Worm (Caenorhabditis elegans): ENCODE results near the gene pkc-1.
"Not testable (repeated sequence)": the region's sequence is repeated elsewhere in the genome, so short reads cannot be mapped to it uniquely, and the experiment has no call there.

Gene pkc-1

DNA sequence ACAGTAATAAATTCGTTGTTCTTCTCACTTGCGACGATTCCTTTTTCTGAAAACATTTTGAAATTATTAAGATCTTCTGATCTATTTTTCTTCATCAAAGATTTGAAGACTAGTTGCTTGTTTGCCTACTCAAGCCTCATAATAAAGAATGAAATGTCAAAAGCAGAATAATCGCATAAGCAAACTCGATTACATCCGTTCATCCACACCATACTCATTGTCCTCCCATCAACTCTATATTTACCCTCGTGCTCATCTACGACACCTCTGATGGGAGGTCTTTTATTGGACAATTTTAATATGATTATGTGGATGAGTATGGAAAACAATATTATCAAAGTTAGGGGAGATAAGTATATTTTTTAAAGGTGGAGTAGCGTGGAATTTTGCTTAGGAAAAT lies 1.9 kb upstream of the pkc-1 start:
- TF ChIP-seq tbx-37 (GFP tag; conservative IDR thresholded peaks at IDR 0.05) (no peak), aly-1 (tag; optimal IDR thresholded peaks at IDR 0.05) (no peak)

DNA sequence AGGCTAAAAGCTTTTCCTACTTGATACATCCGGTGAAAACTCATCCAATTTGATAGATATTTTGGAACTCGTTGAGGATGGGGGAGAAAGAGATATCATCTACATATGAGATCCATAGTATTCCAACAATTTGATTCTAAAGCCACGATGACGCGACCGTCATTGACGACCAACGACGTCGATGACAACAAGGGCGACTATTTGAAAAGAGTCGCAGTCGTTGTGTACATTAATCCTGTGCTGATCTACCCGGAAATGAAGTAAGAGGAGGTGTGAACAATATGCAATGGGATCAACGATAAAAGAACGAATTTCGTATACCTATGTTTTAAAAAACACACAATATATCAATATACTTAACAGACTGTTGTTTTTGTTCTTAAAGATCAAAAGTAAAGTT lies 3.8 kb downstream of the pkc-1 start:
- TF ChIP-seq scrt-1 (GFP tag; IDR thresholded peaks at IDR 0.05) (no peak), hmg-4 (GFP tag; optimal IDR thresholded peaks at IDR 0.05) (no peak), pes-1 (GFP tag; IDR thresholded peaks at IDR 0.05) (no peak), hnd-1 (tag; optimal IDR thresholded peaks at IDR 0.05) (no peak), aly-1 (tag; optimal IDR thresholded peaks at IDR 0.05) (no peak), F13C5.2 (tag; optimal IDR thresholded peaks at IDR 0.05) (no peak), flt-1 (GFP tag; IDR thresholded peaks at IDR 0.05) (no peak), tra-4 (tag; optimal IDR thresholded peaks at IDR 0.05) (no peak)

DNA sequence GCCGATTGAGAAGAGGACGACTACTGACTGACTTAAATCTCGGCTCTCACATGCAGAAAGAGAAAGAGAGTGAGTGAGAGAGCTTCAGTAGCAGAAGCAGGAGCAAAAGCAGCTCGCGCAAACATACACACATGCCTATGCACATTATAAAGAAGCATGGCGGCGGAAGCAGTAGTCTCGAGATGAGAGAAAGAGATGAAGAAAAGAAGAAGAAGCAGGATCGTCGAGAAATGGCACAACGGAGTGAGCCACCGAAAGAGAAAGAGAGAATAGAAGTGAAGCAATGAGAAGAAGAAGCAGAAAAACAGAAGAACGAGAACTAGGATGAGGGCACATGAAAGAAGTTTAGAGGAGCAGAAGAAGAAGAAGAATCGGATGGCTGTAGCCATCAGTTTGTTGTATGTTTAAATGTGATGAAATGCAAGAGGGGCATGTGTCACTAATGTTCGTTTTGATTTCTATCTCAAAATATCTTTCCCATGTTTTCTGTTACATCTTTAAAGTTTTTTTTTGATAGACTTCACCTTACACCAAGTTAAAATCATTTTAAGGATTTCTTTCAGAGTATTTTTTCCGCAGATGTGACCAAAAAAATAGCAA lies 5.0 kb downstream of the pkc-1 start:
- TF ChIP-seq tbx-37 (GFP tag; conservative IDR thresholded peaks at IDR 0.05) (no peak), ets-7 (tag; optimal IDR thresholded peaks at IDR 0.05) (no peak), ceh-36 (tag; optimal IDR thresholded peaks at IDR 0.05) (no peak), sea-1 (GFP tag; conservative IDR thresholded peaks at IDR 0.05) (no peak), scrt-1 (GFP tag; IDR thresholded peaks at IDR 0.05) (no peak), F13C5.2 (tag; optimal IDR thresholded peaks at IDR 0.05) (no peak), hnd-1 (tag; optimal IDR thresholded peaks at IDR 0.05) (no peak), aly-1 (tag; optimal IDR thresholded peaks at IDR 0.05) (no peak), ama-1 (optimal IDR thresholded peaks at IDR 0.05) (no peak), tbx-11 (GFP tag; IDR thresholded peaks at IDR 0.05) (no peak), ceh-13 (GFP tag; optimal IDR thresholded peaks at IDR 0.05) (no peak), hmg-4 (GFP tag; optimal IDR thresholded peaks at IDR 0.05) (no peak), hmbx-1 (tag; optimal IDR thresholded peaks at IDR 0.05) (no peak), flt-1 (GFP tag; IDR thresholded peaks at IDR 0.05) (no peak), tra-4 (tag; optimal IDR thresholded peaks at IDR 0.05) (no peak), pes-1 (GFP tag; IDR thresholded peaks at IDR 0.05) (no peak), B0310.2 (tag; optimal IDR thresholded peaks at IDR 0.05) (no peak)

DNA sequence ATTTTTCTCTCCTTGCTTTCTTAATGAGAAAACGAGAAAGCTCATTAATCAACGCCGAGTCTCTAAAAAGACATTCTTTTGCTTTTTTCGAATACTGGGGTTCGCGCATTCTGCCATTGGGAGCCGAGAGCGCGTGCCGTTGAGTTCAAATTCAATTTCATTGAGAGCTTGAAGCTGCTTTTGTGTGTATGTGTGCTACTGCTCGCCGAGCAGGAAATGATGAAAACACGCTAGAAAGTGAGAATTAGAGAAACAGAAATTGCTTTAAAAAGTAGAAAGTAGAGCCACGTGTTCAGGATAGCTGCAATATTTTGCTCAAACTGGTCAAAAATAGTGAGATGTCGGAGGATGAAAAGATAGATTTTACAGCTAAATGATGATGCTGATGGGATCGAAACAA lies 6.3 kb downstream of the pkc-1 start:
- TF ChIP-seq tra-4 (tag; optimal IDR thresholded peaks at IDR 0.05) = no peak
- TF ChIP-seq tbx-11 (GFP tag; IDR thresholded peaks at IDR 0.05) = no peak
- no peak for TF ChIP-seq hmbx-1 (tag; optimal IDR thresholded peaks at IDR 0.05)
- TF ChIP-seq ceh-13 (GFP tag; optimal IDR thresholded peaks at IDR 0.05) = no peak
- TF ChIP-seq ets-7 (tag; optimal IDR thresholded peaks at IDR 0.05) = no peak
- no peak for TF ChIP-seq pes-1 (GFP tag; IDR thresholded peaks at IDR 0.05)
- no peak for TF ChIP-seq B0310.2 (tag; optimal IDR thresholded peaks at IDR 0.05)
- TF ChIP-seq aly-1 (tag; optimal IDR thresholded peaks at IDR 0.05) = no peak
- no peak for TF ChIP-seq hmg-4 (GFP tag; optimal IDR thresholded peaks at IDR 0.05)
- no peak for TF ChIP-seq F13C5.2 (tag; optimal IDR thresholded peaks at IDR 0.05)

DNA sequence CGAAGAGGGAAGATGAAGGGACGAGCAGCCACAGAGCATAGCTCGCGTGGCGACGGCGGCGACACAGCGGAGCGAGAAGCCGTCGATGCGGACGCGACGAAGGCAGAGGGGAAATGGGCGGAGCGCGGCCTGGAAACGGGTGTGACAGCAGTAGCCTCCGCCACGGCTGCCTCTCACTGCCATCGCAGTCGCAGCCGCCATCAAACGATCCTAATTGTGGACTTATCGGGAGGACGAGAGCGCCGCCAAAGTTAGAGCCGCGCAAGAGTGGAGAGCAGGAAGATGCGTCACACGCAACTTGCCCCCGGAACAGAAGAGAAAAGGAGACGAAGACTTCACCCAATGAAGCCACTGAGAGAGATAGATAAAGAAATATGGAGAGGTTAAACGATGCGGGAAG lies 7.7 kb downstream of the pkc-1 start:
- TF ChIP-seq ceh-13 (GFP tag; optimal IDR thresholded peaks at IDR 0.05) (no peak), flt-1 (GFP tag; IDR thresholded peaks at IDR 0.05) (no peak), pes-1 (GFP tag; IDR thresholded peaks at IDR 0.05) (no peak), tra-4 (tag; optimal IDR thresholded peaks at IDR 0.05) (no peak), aly-1 (tag; optimal IDR thresholded peaks at IDR 0.05) (peak; percentile 62), ets-7 (tag; optimal IDR thresholded peaks at IDR 0.05) (no peak), scrt-1 (GFP tag; IDR thresholded peaks at IDR 0.05) (peak; percentile 67; the same call in 1 of the 2 replicates), tbx-11 (GFP tag; IDR thresholded peaks at IDR 0.05) (no peak), hmbx-1 (tag; optimal IDR thresholded peaks at IDR 0.05) (no peak)

DNA sequence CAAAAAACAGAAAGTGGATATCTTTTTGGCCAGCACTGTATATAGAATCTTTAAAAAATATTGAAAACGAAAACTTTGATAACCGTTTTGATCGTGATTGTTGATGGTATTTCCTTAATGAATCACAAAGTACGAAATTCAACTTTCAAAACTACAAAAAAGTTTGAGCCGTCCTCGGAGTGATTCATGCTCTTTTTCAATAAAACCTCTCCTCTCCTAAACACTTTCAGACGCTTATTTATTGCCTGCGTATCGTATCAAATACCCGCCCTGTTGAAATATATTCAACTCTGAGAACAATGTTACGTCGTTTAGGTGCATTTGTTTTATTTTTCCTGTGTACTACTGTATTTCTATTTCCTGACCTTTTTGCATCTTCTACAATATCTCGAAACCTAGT lies 11.0 kb downstream of the pkc-1 start:
- TF ChIP-seq tbx-11 (GFP tag; IDR thresholded peaks at IDR 0.05) (no peak), ceh-13 (GFP tag; optimal IDR thresholded peaks at IDR 0.05) (no peak), ets-7 (tag; optimal IDR thresholded peaks at IDR 0.05) (no peak), sea-1 (GFP tag; conservative IDR thresholded peaks at IDR 0.05) (no peak), B0310.2 (tag; optimal IDR thresholded peaks at IDR 0.05) (no peak), hmbx-1 (tag; optimal IDR thresholded peaks at IDR 0.05) (no peak), scrt-1 (GFP tag; IDR thresholded peaks at IDR 0.05) (no peak), flt-1 (GFP tag; IDR thresholded peaks at IDR 0.05) (no peak), pes-1 (GFP tag; IDR thresholded peaks at IDR 0.05) (no peak), hmg-4 (GFP tag; optimal IDR thresholded peaks at IDR 0.05) (no peak), ceh-36 (tag; optimal IDR thresholded peaks at IDR 0.05) (no peak), ama-1 (optimal IDR thresholded peaks at IDR 0.05) (no peak), tra-4 (tag; optimal IDR thresholded peaks at IDR 0.05) (no peak), F13C5.2 (tag; optimal IDR thresholded peaks at IDR 0.05) (no peak), hnd-1 (tag; optimal IDR thresholded peaks at IDR 0.05) (no peak), aly-1 (tag; optimal IDR thresholded peaks at IDR 0.05) (no peak), tbx-37 (GFP tag; conservative IDR thresholded peaks at IDR 0.05) (no peak)

DNA sequence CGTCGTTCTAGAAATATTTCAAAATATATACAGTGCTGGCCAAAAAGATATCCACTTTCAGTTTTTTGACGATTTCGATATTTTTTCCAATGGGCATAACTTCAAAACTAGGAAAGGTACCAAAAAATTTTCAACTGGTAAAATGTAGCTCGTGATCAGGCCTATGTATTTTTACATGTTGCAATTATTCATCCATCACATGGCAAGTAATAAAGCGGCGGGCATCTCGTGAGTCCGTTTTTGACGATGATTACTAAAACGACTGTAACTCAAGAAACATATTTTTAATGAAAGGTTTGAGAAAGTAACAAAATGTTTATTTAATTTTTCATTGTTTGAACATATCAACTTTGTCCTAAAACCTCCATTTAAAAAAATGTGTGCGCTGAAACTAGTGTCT lies 11.9 kb downstream of the pkc-1 start, which contains the start of gene F10C2.3:
Gene F10C2.3, plus strand, starts transcription at position 301 of the 400 bp plus-strand sequence.
- not testable (repeated sequence) for TF ChIP-seq sea-1 (GFP tag; conservative IDR thresholded peaks at IDR 0.05); aly-1 (tag; optimal IDR thresholded peaks at IDR 0.05); ama-1 (optimal IDR thresholded peaks at IDR 0.05)

DNA sequence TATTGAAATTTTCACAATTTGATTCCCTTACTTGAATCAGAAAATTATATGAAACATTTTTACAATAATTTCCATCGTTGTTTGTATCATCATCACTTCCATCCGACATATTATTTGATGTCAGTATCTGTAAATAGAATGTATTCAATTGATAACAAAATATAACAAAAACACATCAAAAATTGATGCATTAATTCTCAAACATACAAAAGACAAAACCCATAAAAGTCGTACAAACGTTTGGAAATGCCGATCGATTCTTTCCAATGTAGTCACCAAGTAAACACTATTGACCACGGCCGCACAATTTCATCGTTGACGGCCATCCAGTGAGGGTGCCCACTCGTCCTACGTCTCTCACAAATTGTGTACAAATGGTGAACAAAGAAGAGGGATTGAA lies 18.7 kb downstream of the pkc-1 start, which contains the start of gene add-2:
Gene add-2, minus strand, starts transcription at position 109 of the 400 bp plus-strand sequence.
- TF ChIP-seq ceh-13 (GFP tag; optimal IDR thresholded peaks at IDR 0.05) (no peak), hmbx-1 (tag; optimal IDR thresholded peaks at IDR 0.05) (no peak), ama-1 (optimal IDR thresholded peaks at IDR 0.05) (no peak), F13C5.2 (tag; optimal IDR thresholded peaks at IDR 0.05) (no peak), tbx-37 (GFP tag; conservative IDR thresholded peaks at IDR 0.05) (no peak), pes-1 (GFP tag; IDR thresholded peaks at IDR 0.05) (no peak), aly-1 (tag; optimal IDR thresholded peaks at IDR 0.05) (no peak), scrt-1 (GFP tag; IDR thresholded peaks at IDR 0.05) (no peak), flt-1 (GFP tag; IDR thresholded peaks at IDR 0.05) (no peak), hnd-1 (tag; optimal IDR thresholded peaks at IDR 0.05) (no peak), tra-4 (tag; optimal IDR thresholded peaks at IDR 0.05) (no peak), B0310.2 (tag; optimal IDR thresholded peaks at IDR 0.05) (no peak), ceh-36 (tag; optimal IDR thresholded peaks at IDR 0.05) (no peak), hmg-4 (GFP tag; optimal IDR thresholded peaks at IDR 0.05) (no peak), sea-1 (GFP tag; conservative IDR thresholded peaks at IDR 0.05) (no peak), ets-7 (tag; optimal IDR thresholded peaks at IDR 0.05) (no peak), tbx-11 (GFP tag; IDR thresholded peaks at IDR 0.05) (no peak)

Data from whole organism, early embryonic.